Worm (Caenorhabditis elegans) whole organism, young adult: ENCODE measurements around the gene T19H12.6.

Experiments used
- B0035.1 ChIP-seq: sonication (generic microtip); optimal IDR thresholded peaks from 2 replicates; lab custom pipeline; 2016; ENCODE audit warnings: missing genetic modification characterization, mild to moderate bottlenecking, missing compliant biosample characterization, missing genotype, missing genetic modification reagents
- T26A5.8 ChIP-seq: sonication (generic microtip); optimal IDR thresholded peaks from 2 replicates; lab custom pipeline; 2016; ENCODE audit warnings: missing genetic modification characterization, missing compliant biosample characterization
- ama-1 ChIP-seq, 3 experiments: fragments of 150-350 bp in 1 of 3; sonication (generic microtip) in 2 of 3; optimal IDR thresholded peaks; 2 replicates each; lab custom pipeline; 2014 to 2018; ENCODE audit warnings: missing biosample characterization in 2 of 3, missing genetic modification characterization in 2 of 3, missing genetic modification reagents in 2 of 3
- die-1 ChIP-seq: sonication (generic microtip); optimal IDR thresholded peaks from 2 replicates; lab custom pipeline; 2016; ENCODE audit warnings: missing genotype, mild to moderate bottlenecking, missing genetic modification characterization, missing compliant biosample characterization
- ets-4 ChIP-seq: fragments of 200-800 bp; sonication (Bioruptor generic); optimal IDR thresholded peaks from 2 replicates; lab custom pipeline; 2018; ENCODE audit warnings: mild to moderate bottlenecking, missing genetic modification characterization, missing compliant biosample characterization
- hlh-26 ChIP-seq: fragments of 200-800 bp; sonication (Bioruptor generic); conservative IDR thresholded peaks from 2 replicates; pipeline ENCODE4 v1.3.6; 2022; ENCODE audit warnings: missing genetic modification reagents, missing genetic modification characterization, missing compliant biosample characterization
- nhr-179 ChIP-seq: sonication (generic microtip); optimal IDR thresholded peaks from 2 replicates; lab custom pipeline; 2016; ENCODE audit warnings: mild to moderate bottlenecking, missing genetic modification characterization, missing compliant biosample characterization
- nhr-27 ChIP-seq: fragments of 200-800 bp; sonication (Bioruptor generic); optimal IDR thresholded peaks from 2 replicates; lab custom pipeline; 2018; ENCODE audit warnings: mild to moderate bottlenecking, missing genetic modification characterization, moderate library complexity, missing compliant biosample characterization
- pha-4 ChIP-seq: fragments of 150-350 bp; sonication (generic microtip); optimal IDR thresholded peaks from 2 replicates; lab custom pipeline; 2014; ENCODE audit warnings: missing biosample characterization, missing genetic modification reagents, missing genetic modification characterization
- tlf-1 ChIP-seq: fragments of 200-800 bp; sonication (Bioruptor generic); optimal IDR thresholded peaks from 2 replicates; lab custom pipeline; 2018; ENCODE audit warnings: mild to moderate bottlenecking, missing genetic modification characterization, missing compliant biosample characterization
- ztf-28 ChIP-seq: fragments of 200-800 bp; sonication (Bioruptor generic); IDR thresholded peaks from 2 replicates; pipeline ENCODE4 v1.3.6; 2022; ENCODE audit warnings: missing genetic modification reagents, missing genetic modification characterization, missing compliant biosample characterization

- no peak for TF ChIP-seq nhr-27 (tag; lab: Kevin White, UChicago)
- TF ChIP-seq T26A5.8 (tag; lab: Kevin White, UChicago): no peak
- TF ChIP-seq die-1 (tag; lab: Kevin White, UChicago): no peak
- no peak for TF ChIP-seq tlf-1 (GFP tag; lab: Kevin White, UChicago)
- TF ChIP-seq hlh-26 (GFP tag; lab: Robert Waterston, UW): no peak
- TF ChIP-seq ets-4: no peak
- TF ChIP-seq nhr-179 (tag; lab: Kevin White, UChicago): no peak
- no peak for TF ChIP-seq ztf-28 (GFP tag; lab: Robert Waterston, UW)
- TF ChIP-seq B0035.1 (tag; lab: Kevin White, UChicago): no peak
- TF ChIP-seq ama-1 (optimal IDR thresholded peaks at IDR 0.05; lab: Kevin White, UChicago): no peak
- no peak for TF ChIP-seq ama-1 (GFP tag; optimal IDR thresholded peaks at IDR 0.05; lab: Kevin White, UChicago)
- TF ChIP-seq pha-4 (tag; lab: Kevin White, UChicago): no peak
These were observed 8.8 kb downstream of the T19H12.6 start for ce11 chrV:4868698-4869097.
